Fruit fly (Drosophila melanogaster): ENCODE data around the gene CG5112.

Gene CG5112

DNA sequence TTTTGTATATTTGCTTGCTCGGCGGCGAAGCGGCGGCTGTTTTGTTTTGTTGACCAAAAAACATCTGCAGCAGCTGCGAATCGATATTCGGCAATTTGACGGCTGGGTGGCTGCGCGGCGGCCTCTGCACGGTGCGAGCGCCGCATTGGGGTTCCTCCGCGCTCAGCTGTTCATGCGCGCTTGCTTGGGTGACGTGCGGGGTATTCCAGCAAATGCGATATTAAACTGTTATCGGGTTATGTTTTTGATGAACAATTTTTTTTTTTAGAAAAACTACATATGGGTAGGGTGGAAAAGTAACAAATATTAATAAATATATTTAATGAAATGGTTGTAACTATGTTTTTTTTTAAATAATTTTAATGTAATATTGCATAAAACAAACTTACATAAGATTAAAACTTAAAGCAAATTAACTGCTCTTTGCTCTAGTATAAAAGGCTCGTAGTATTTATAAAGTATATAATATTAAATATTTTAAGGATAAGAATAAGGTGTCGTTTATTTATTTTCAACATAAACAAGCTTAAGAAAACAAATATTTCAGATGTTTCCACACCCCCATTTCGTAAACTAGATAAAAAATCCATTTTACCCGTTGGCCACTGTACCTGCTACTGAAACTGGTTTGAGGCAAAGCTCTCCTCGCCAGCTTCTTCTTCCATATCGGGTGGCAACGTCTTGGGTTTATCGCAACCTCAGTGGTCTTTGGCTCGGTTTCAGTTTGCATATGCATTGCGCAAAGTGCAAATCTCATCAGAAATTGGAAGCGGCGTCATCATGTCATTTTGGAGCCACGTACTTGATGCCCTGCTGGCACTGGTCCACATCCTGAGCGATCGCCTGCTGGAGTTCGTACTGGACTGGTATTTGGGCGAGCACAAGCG, at the start of gene CG5112, which contains the start of gene Gnpat:
CG5112 (plus strand) TSS at position 683 of the 887 bp plus-strand sequence.
Gnpat (minus strand) TSS at position 159 of the 887 bp plus-strand sequence.
- TF ChIP-seq CG31627 (GFP tag; optimal IDR thresholded peaks at IDR 0.05) = no peak
- TF ChIP-seq CG11762 (GFP tag; optimal IDR thresholded peaks at IDR 0.05; ENCODE audit: insufficient read depth) = no peak
- TF ChIP-seq CG6854 (GFP tag; optimal IDR thresholded peaks at IDR 0.05) = peak; percentile 21
- peak; percentile 18 for TF ChIP-seq CG16779 (tag; optimal IDR thresholded peaks at IDR 0.05)
- no peak for TF ChIP-seq acj6 (GFP tag; optimal IDR thresholded peaks at IDR 0.05)
- TF ChIP-seq esn (GFP tag; optimal IDR thresholded peaks at IDR 0.05) = peak; percentile 26
- peak; percentile 49 for TF ChIP-seq fkh (GFP tag; optimal IDR thresholded peaks at IDR 0.05)
- TF ChIP-seq Ets21C (GFP tag; optimal IDR thresholded peaks at IDR 0.05) = peak; percentile 1
- TF ChIP-seq CG9139 (GFP tag; optimal IDR thresholded peaks at IDR 0.05) = peak; percentile 6
- TF ChIP-seq CG7368 (GFP tag; optimal IDR thresholded peaks at IDR 0.05) = no peak
- TF ChIP-seq Gug (GFP tag; IDR thresholded peaks at IDR 0.05) = no peak
- no peak for TF ChIP-seq Eip75B (GFP tag; optimal IDR thresholded peaks at IDR 0.05)
- no peak for TF ChIP-seq Lpt (GFP tag; optimal IDR thresholded peaks at IDR 0.05)
- no peak for TF ChIP-seq Hr38 (GFP tag; optimal IDR thresholded peaks at IDR 0.05)
- peak; percentile 44 for TF ChIP-seq CG34406 (GFP tag; optimal IDR thresholded peaks at IDR 0.05)
- TF ChIP-seq spab (GFP tag; optimal IDR thresholded peaks at IDR 0.05) = peak; percentile 4
- peak; percentile 4 for TF ChIP-seq CG3919 (GFP tag; optimal IDR thresholded peaks at IDR 0.05)
- TF ChIP-seq achi (GFP tag; optimal IDR thresholded peaks at IDR 0.05) = peak; percentile 21
- TF ChIP-seq pdm3 (GFP tag; optimal IDR thresholded peaks at IDR 0.05) = no peak
- TF ChIP-seq net (GFP tag; optimal IDR thresholded peaks at IDR 0.05) = no peak
- no peak for TF ChIP-seq Hr4 (GFP tag; optimal IDR thresholded peaks at IDR 0.05)
- TF ChIP-seq CG8632 (GFP tag; optimal IDR thresholded peaks at IDR 0.05) = peak; percentile 50
- peak; percentile 61 for TF ChIP-seq CG1621 (tag; optimal IDR thresholded peaks at IDR 0.05)
- TF ChIP-seq CG3032 (tag; optimal IDR thresholded peaks at IDR 0.05) = peak; percentile 57
- no peak for TF ChIP-seq Eip93F (GFP tag; optimal IDR thresholded peaks at IDR 0.05)
- no peak for TF ChIP-seq fd85E (GFP tag; optimal IDR thresholded peaks at IDR 0.05)
- peak; percentile 44 for TF ChIP-seq Eip78C (GFP tag)
- peak; percentile 18 for TF ChIP-seq fd59A (GFP tag; optimal IDR thresholded peaks at IDR 0.05)
- peak; percentile 5 for TF ChIP-seq CG8319 (GFP tag; optimal IDR thresholded peaks at IDR 0.05)
- peak; percentile 22; the same call in 1 of the 3 replicates for TF ChIP-seq CG8119 (GFP tag; IDR thresholded peaks at IDR 0.05)
- peak; percentile 27 for TF ChIP-seq Hr39 (GFP tag; optimal IDR thresholded peaks at IDR 0.05)
- no peak for TF ChIP-seq topi (GFP tag; optimal IDR thresholded peaks at IDR 0.05)
- peak; percentile 70 for TF ChIP-seq svp (GFP tag)
- TF ChIP-seq Smox (GFP tag; optimal IDR thresholded peaks at IDR 0.05) = peak; percentile 0
- TF ChIP-seq CG10669 (GFP tag; optimal IDR thresholded peaks at IDR 0.05) = no peak
- peak; percentile 6 for TF ChIP-seq dsx (GFP tag; optimal IDR thresholded peaks at IDR 0.05; ENCODE audit: poor library complexity, severe bottlenecking)
- peak; percentile 24 for TF ChIP-seq CG6276 (GFP tag; optimal IDR thresholded peaks at IDR 0.05)
- peak; percentile 28 for TF ChIP-seq Ets96B (tag; optimal IDR thresholded peaks at IDR 0.05)
- peak; percentile 36 for TF ChIP-seq CG6808 (GFP tag; optimal IDR thresholded peaks at IDR 0.05)
- TF ChIP-seq CG32006 (GFP tag; optimal IDR thresholded peaks at IDR 0.05) = peak; percentile 28
- peak; percentile 0 for TF ChIP-seq OdsH (GFP tag; optimal IDR thresholded peaks at IDR 0.05)
- peak; percentile 16 for TF ChIP-seq lz (GFP tag; optimal IDR thresholded peaks at IDR 0.05)
- TF ChIP-seq CG15336 (GFP tag; IDR thresholded peaks at IDR 0.05) = 0 out of 2 replicates have a peak, but pooled peaks have one; percentile 20
- peak in 1 of 2 experiments; percentile 24 for TF ChIP-seq ss (GFP tag; optimal IDR thresholded peaks at IDR 0.05)
- TF ChIP-seq CG6792 (GFP tag; optimal IDR thresholded peaks at IDR 0.05) = no peak
- TF ChIP-seq Met (GFP tag; optimal IDR thresholded peaks at IDR 0.05) = no peak
- peak; percentile 55 for TF ChIP-seq eg (GFP tag; IDR thresholded peaks at IDR 0.05)
- TF ChIP-seq salr (GFP tag; optimal IDR thresholded peaks at IDR 0.05) = no peak
- TF ChIP-seq CG4318 (GFP tag; optimal IDR thresholded peaks at IDR 0.05) = no peak
- peak; percentile 2 for TF ChIP-seq Blimp-1 (GFP tag; optimal IDR thresholded peaks at IDR 0.05)

Measured in whole organism, prepupa.